Fruit fly (Drosophila melanogaster) whole organism, embryonic: ENCODE measurements around the gene hry.

Source experiments
- BtbVII ChIP-seq: fragments of 200-800 bp; sonication (Bioruptor generic); optimal IDR thresholded peaks from 3 replicates; lab custom pipeline; 2017; ENCODE audit warnings: missing biosample characterization, mild to moderate bottlenecking, missing genetic modification characterization
- Bteb2 ChIP-seq: fragments of 200-800 bp; sonication (Bioruptor generic); optimal IDR thresholded peaks from 2 replicates; lab custom pipeline; 2016; ENCODE audit warnings: missing biosample characterization, missing genetic modification characterization
- CG10565 ChIP-seq: fragments of 200-800 bp; sonication (Bioruptor generic); optimal IDR thresholded peaks from 3 replicates; lab custom pipeline; 2016; ENCODE audit warnings: missing biosample characterization, mild to moderate bottlenecking, missing genetic modification characterization
- CG12659 ChIP-seq: fragments of 200-800 bp; sonication (Bioruptor generic); optimal IDR thresholded peaks from 3 replicates; lab custom pipeline; 2017; ENCODE audit warnings: mild to moderate bottlenecking, missing biosample characterization, missing genetic modification reagents, missing genetic modification characterization
- CG14667 ChIP-seq: fragments of 200-800 bp; sonication (Bioruptor generic); IDR thresholded peaks from 2 replicates; pipeline ENCODE4 v1.3.6; 2022; ENCODE audit warnings: missing biosample characterization, missing genetic modification characterization
- CG15073 ChIP-seq: fragments of 200-800 bp; sonication (Bioruptor generic); optimal IDR thresholded peaks from 2 replicates; lab custom pipeline; 2016; ENCODE audit warnings: missing biosample characterization, missing genetic modification characterization
- CG15269 ChIP-seq: fragments of 200-800 bp; sonication (Bioruptor generic); optimal IDR thresholded peaks from 2 replicates; lab custom pipeline; 2018; ENCODE audit warnings: missing biosample characterization, mild to moderate bottlenecking, missing genetic modification characterization, moderate library complexity
- CG15514 ChIP-seq: fragments of 200-800 bp; sonication (Bioruptor generic); optimal IDR thresholded peaks from 3 replicates; lab custom pipeline; 2017; ENCODE audit warnings: missing biosample characterization, missing genetic modification characterization, mild to moderate bottlenecking, moderate library complexity, missing genetic modification reagents
- CG15601 ChIP-seq: fragments of 200-800 bp; sonication (Bioruptor generic); optimal IDR thresholded peaks from 3 replicates; lab custom pipeline; 2019; ENCODE audit warnings: missing biosample characterization, mild to moderate bottlenecking, missing genetic modification characterization, moderate library complexity
- CG17359 ChIP-seq: fragments of 200-800 bp; sonication (Bioruptor generic); optimal IDR thresholded peaks from 3 replicates; lab custom pipeline; 2018; ENCODE audit warnings: missing biosample characterization, mild to moderate bottlenecking, missing genetic modification characterization, moderate library complexity
- CG17612 ChIP-seq: fragments of 200-800 bp; sonication (Bioruptor generic); IDR thresholded peaks from 2 replicates; pipeline ENCODE4 v1.3.6; 2022; ENCODE audit warnings: missing biosample characterization, missing genetic modification characterization
- CG17912 ChIP-seq: fragments of 200-800 bp; sonication (Bioruptor generic); optimal IDR thresholded peaks from 2 replicates; lab custom pipeline; 2018; ENCODE audit warnings: missing biosample characterization, mild to moderate bottlenecking, missing genetic modification characterization
- CG18011 ChIP-seq: fragments of 200-800 bp; sonication (Bioruptor generic); optimal IDR thresholded peaks from 2 replicates; lab custom pipeline; 2017; ENCODE audit warnings: missing biosample characterization, missing genetic modification characterization, mild to moderate bottlenecking, moderate library complexity, missing genotype
- CG18764 ChIP-seq: fragments of 200-800 bp; sonication (Bioruptor generic); optimal IDR thresholded peaks from 3 replicates; lab custom pipeline; 2016; ENCODE audit warnings: missing biosample characterization, missing genetic modification characterization
- CG2120 ChIP-seq: fragments of 200-800 bp; sonication (Bioruptor generic); optimal IDR thresholded peaks from 3 replicates; lab custom pipeline; 2016; ENCODE audit warnings: missing biosample characterization, missing genetic modification characterization
- CG31224 ChIP-seq: fragments of 200-800 bp; sonication (Bioruptor generic); IDR thresholded peaks from 2 replicates; pipeline ENCODE4 v1.3.6; 2022; ENCODE audit warnings: missing biosample characterization, missing genetic modification characterization
- CG32772 ChIP-seq: fragments of 200-800 bp; sonication (Bioruptor generic); IDR thresholded peaks from 2 replicates; pipeline ENCODE4 v1.3.6; 2022; ENCODE audit warnings: missing biosample characterization, missing genetic modification characterization
- CG3281 ChIP-seq: fragments of 200-800 bp; sonication (Bioruptor generic); optimal IDR thresholded peaks from 3 replicates; lab custom pipeline; 2017; ENCODE audit warnings: missing biosample characterization, mild to moderate bottlenecking, missing genetic modification characterization
- CG4617 ChIP-seq: fragments of 200-800 bp; sonication (Bioruptor generic); optimal IDR thresholded peaks from 3 replicates; lab custom pipeline; 2016; ENCODE audit warnings: missing biosample characterization, missing genetic modification characterization, borderline replicate concordance
- CG6254 ChIP-seq: fragments of 200-800 bp; sonication (Bioruptor generic); optimal IDR thresholded peaks from 3 replicates; lab custom pipeline; 2017; ENCODE audit warnings: mild to moderate bottlenecking, missing biosample characterization, missing genetic modification reagents, missing genetic modification characterization
- CG7357 ChIP-seq: fragments of 200-800 bp; sonication (Bioruptor generic); IDR thresholded peaks from 3 replicates; pipeline ENCODE4 v1.3.6; 2022; ENCODE audit warnings: missing biosample characterization, missing genetic modification characterization
- CG8388 ChIP-seq: fragments of 200-800 bp; sonication (Bioruptor generic); optimal IDR thresholded peaks from 2 replicates; lab custom pipeline; 2019; ENCODE audit warnings: missing biosample characterization, mild to moderate bottlenecking, missing genetic modification characterization, moderate library complexity
- CHES-1-like ChIP-seq: fragments of 200-800 bp; sonication (Bioruptor generic); optimal IDR thresholded peaks from 2 replicates; lab custom pipeline; 2016; ENCODE audit warnings: missing biosample characterization, missing genetic modification characterization
- Dll ChIP-seq: fragments of 200-800 bp; sonication (Bioruptor generic); IDR thresholded peaks from 4 replicates; pipeline ENCODE4 v1.3.6; 2022; ENCODE audit warnings: missing biosample characterization, missing genetic modification characterization; ENCODE audit not compliant: partially characterized antibody
- Drgx ChIP-seq: fragments of 200-800 bp; sonication (Bioruptor generic); IDR thresholded peaks from 2 replicates; pipeline ENCODE4 v1.3.6; 2022; ENCODE audit warnings: missing biosample characterization, missing genetic modification characterization
- Hr78 ChIP-seq, 2 experiments: fragments of 200-800 bp in 1 of 2; fragments of >200 bp in 1 of 2; sonication (Bioruptor generic) in 1 of 2; optimal IDR thresholded peaks; 2 replicates each; lab custom pipeline; 2017 to 2019; ENCODE audit warnings: missing biosample characterization in 2 of 2, missing genetic modification characterization in 2 of 2, mild to moderate bottlenecking in 1 of 2, moderate library complexity in 1 of 2
- Meics ChIP-seq: fragments of 200-800 bp; sonication (Bioruptor generic); optimal IDR thresholded peaks from 2 replicates; lab custom pipeline; 2017; ENCODE audit warnings: missing biosample characterization, mild to moderate bottlenecking, missing genetic modification characterization
- NK7.1 ChIP-seq: fragments of 200-800 bp; sonication (Bioruptor generic); optimal IDR thresholded peaks from 3 replicates; lab custom pipeline; 2016; ENCODE audit warnings: missing biosample characterization, missing genetic modification characterization
- Side ChIP-seq: fragments of 200-800 bp; sonication (Bioruptor generic); optimal IDR thresholded peaks from 2 replicates; lab custom pipeline; 2016; ENCODE audit warnings: missing biosample characterization, missing genetic modification characterization
- Trl ChIP-seq, 3 experiments: fragments of >200 bp in 2 of 3; fragments of 200-800 bp in 1 of 3; sonication (Bioruptor generic) in 1 of 3; optimal IDR thresholded peaks; 2 replicates in 1 of 3; 3 replicates in 2 of 3; lab custom pipeline; 2016 to 2017; ENCODE audit warnings: missing biosample characterization in 1 of 3, missing genetic modification characterization in 1 of 3
- Xbp1 ChIP-seq: fragments of 200-800 bp; sonication (Bioruptor generic); optimal IDR thresholded peaks from 3 replicates; lab custom pipeline; 2016; ENCODE audit warnings: missing biosample characterization, mild to moderate bottlenecking, missing genetic modification characterization
- ab ChIP-seq: fragments of 200-800 bp; sonication (Bioruptor generic); optimal IDR thresholded peaks from 2 replicates; lab custom pipeline; 2016; ENCODE audit warnings: missing biosample characterization, missing genetic modification characterization
- al ChIP-seq: fragments of 200-800 bp; sonication (Bioruptor generic); IDR thresholded peaks from 2 replicates; pipeline ENCODE4 v1.3.6; 2022; ENCODE audit warnings: missing biosample characterization, missing genetic modification characterization
- bbx ChIP-seq: fragments of 200-800 bp; sonication (Bioruptor generic); IDR thresholded peaks from 2 replicates; pipeline ENCODE4 v1.3.6; 2022; ENCODE audit warnings: missing biosample characterization, missing genetic modification characterization; ENCODE audit not compliant: partially characterized antibody
- cato ChIP-seq: fragments of 200-800 bp; sonication (Bioruptor generic); optimal IDR thresholded peaks from 2 replicates; lab custom pipeline; 2016; ENCODE audit warnings: missing biosample characterization, missing genetic modification characterization, borderline replicate concordance
- dimm ChIP-seq: fragments of 200-800 bp; sonication (Bioruptor generic); IDR thresholded peaks from 2 replicates; pipeline ENCODE4 v1.3.6; 2022; ENCODE audit warnings: missing biosample characterization, missing genetic modification characterization
- dmrt11E ChIP-seq: fragments of 200-800 bp; sonication (Bioruptor generic); optimal IDR thresholded peaks from 3 replicates; lab custom pipeline; 2018; ENCODE audit warnings: missing biosample characterization, mild to moderate bottlenecking, missing genetic modification characterization, moderate library complexity
- fd64A ChIP-seq: fragments of 200-800 bp; sonication (Bioruptor generic); optimal IDR thresholded peaks from 3 replicates; lab custom pipeline; 2018; ENCODE audit warnings: missing biosample characterization, mild to moderate bottlenecking, missing genetic modification characterization
- gce ChIP-seq: fragments of 200-800 bp; sonication (Bioruptor generic); IDR thresholded peaks from 3 replicates; pipeline ENCODE4 v1.3.6; 2022; ENCODE audit warnings: missing biosample characterization, missing genetic modification characterization
- gem ChIP-seq: fragments of 200-800 bp; sonication (Bioruptor generic); optimal IDR thresholded peaks from 2 replicates; lab custom pipeline; 2019; ENCODE audit warnings: missing biosample characterization, mild to moderate bottlenecking, missing genetic modification characterization, moderate library complexity
- lola ChIP-seq, 3 experiments: fragments of >200 bp in 2 of 3; fragments of 200-800 bp in 1 of 3; sonication (Bioruptor generic) in 1 of 3; optimal IDR thresholded peaks; 2 replicates each; lab custom pipeline; 2017 to 2019; ENCODE audit warnings: missing biosample characterization in 3 of 3, missing genetic modification characterization in 3 of 3, mild to moderate bottlenecking in 1 of 3, moderate library complexity in 1 of 3
- mirr ChIP-seq: fragments of 200-800 bp; sonication (Bioruptor generic); optimal IDR thresholded peaks from 3 replicates; lab custom pipeline; 2018; ENCODE audit warnings: missing biosample characterization, mild to moderate bottlenecking, missing genetic modification characterization
- nmo ChIP-seq: fragments of 200-800 bp; sonication (Bioruptor generic); optimal IDR thresholded peaks from 2 replicates; lab custom pipeline; 2018; ENCODE audit warnings: missing biosample characterization, mild to moderate bottlenecking, missing genetic modification characterization, moderate library complexity
- pros ChIP-seq: fragments of 200-800 bp; sonication (Bioruptor generic); optimal IDR thresholded peaks from 3 replicates; lab custom pipeline; 2019; ENCODE audit warnings: missing biosample characterization, mild to moderate bottlenecking, missing genetic modification characterization, moderate library complexity
- sc ChIP-seq, 3 experiments: fragments of >200 bp in 2 of 3; fragments of 200-800 bp in 1 of 3; sonication (Bioruptor generic) in 1 of 3; optimal IDR thresholded peaks; 2 replicates in 2 of 3; 3 replicates in 1 of 3; lab custom pipeline; 2017; ENCODE audit warnings: mild to moderate bottlenecking in 1 of 3, missing biosample characterization in 1 of 3, missing genetic modification characterization in 1 of 3, missing genetic modification reagents in 1 of 3
- sim ChIP-seq: fragments of 200-800 bp; sonication (Bioruptor generic); IDR thresholded peaks from 2 replicates; pipeline ENCODE4 v1.3.6; 2022; ENCODE audit warnings: missing biosample characterization, missing genetic modification characterization
- sisA ChIP-seq: fragments of 200-800 bp; sonication (Bioruptor generic); IDR thresholded peaks from 2 replicates; pipeline ENCODE4 v1.3.6; 2022; ENCODE audit warnings: missing biosample characterization, missing genetic modification characterization
- tap ChIP-seq: fragments of 200-800 bp; optimal IDR thresholded peaks from 3 replicates; lab custom pipeline; 2019; ENCODE audit warnings: missing biosample characterization, mild to moderate bottlenecking, missing genetic modification characterization, moderate library complexity
- vfl ChIP-seq: fragments of 200-800 bp; sonication (Bioruptor generic); optimal IDR thresholded peaks from 2 replicates; lab custom pipeline; 2016; ENCODE audit warnings: missing biosample characterization, missing genetic modification characterization
- vvl ChIP-seq: fragments of 200-800 bp; sonication (Bioruptor generic); IDR thresholded peaks from 2 replicates; pipeline ENCODE4 v1.3.6; 2022; ENCODE audit warnings: missing biosample characterization, missing genetic modification characterization

Gene hry

DNA sequence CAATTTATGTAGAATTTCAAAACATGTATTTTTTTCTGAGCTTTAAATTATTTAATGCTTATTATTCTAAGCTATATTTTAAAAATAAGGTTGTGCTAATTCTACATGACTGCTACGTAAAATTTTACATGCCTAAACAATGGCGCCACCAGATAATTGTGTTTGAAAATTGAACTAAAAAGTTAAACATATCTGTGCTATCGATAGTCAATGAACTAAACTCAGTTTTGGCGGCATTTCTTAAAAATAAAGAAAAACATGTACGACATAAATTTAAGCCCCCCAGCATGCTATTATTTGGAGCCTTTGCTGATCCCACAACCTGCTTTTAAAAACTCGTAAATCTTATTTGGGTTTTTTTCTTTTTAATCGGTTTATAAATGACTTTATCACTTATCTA lies 43.0 kb downstream of the hry start (continued):
- no peak for TF ChIP-seq vvl (GFP tag; lab: Robert Waterston, UW)
- TF ChIP-seq CG18764 (GFP tag; lab: Kevin White, UChicago): no peak
- peak; percentile 19 for TF ChIP-seq CG17359 (tag; lab: Kevin White, UChicago)
- no peak for TF ChIP-seq CG15601 (tag; lab: Kevin White, UChicago)
- no peak for TF ChIP-seq fd64A (GFP tag; lab: Kevin White, UChicago)
- TF ChIP-seq lola (GFP tag; optimal IDR thresholded peaks at IDR 0.05; lab: Kevin White, UChicago): no peak
- peak; percentile 20 for TF ChIP-seq CG15269 (tag; lab: Kevin White, UChicago)
- TF ChIP-seq NK7.1 (GFP tag; lab: Kevin White, UChicago): no peak
- TF ChIP-seq CG8388 (GFP tag; lab: Kevin White, UChicago): no peak
- no peak for TF ChIP-seq gce (GFP tag; lab: Robert Waterston, UW)
- no peak for TF ChIP-seq Hr78 (GFP tag; optimal IDR thresholded peaks at IDR 0.05; lab: Kevin White, UChicago)
- TF ChIP-seq CG2120: peak; percentile 18
- TF ChIP-seq CG18011: no peak
- no peak for TF ChIP-seq sisA (GFP tag; lab: Robert Waterston, UW)
- TF ChIP-seq cato (GFP tag; lab: Kevin White, UChicago): no peak
- TF ChIP-seq Xbp1 (GFP tag; lab: Kevin White, UChicago): no peak
- no peak for TF ChIP-seq sc (optimal IDR thresholded peaks at IDR 0.05; lab: Kevin White, UChicago)
- TF ChIP-seq sc (GFP tag; optimal IDR thresholded peaks at IDR 0.05; lab: Kevin White, UChicago): no peak
- TF ChIP-seq pros (GFP tag; lab: Kevin White, UChicago): no peak
- no peak for TF ChIP-seq Trl (optimal IDR thresholded peaks at IDR 0.05; lab: Kevin White, UChicago)
- no peak for TF ChIP-seq Trl (GFP tag; optimal IDR thresholded peaks at IDR 0.05; lab: Kevin White, UChicago)
- TF ChIP-seq CG3281 (GFP tag; lab: Kevin White, UChicago): no peak
- TF ChIP-seq CHES-1-like (GFP tag; lab: Kevin White, UChicago): no peak
- TF ChIP-seq Drgx (GFP tag; lab: Robert Waterston, UW): no peak
- no peak for TF ChIP-seq CG17612 (GFP tag; lab: Robert Waterston, UW)
- no peak for TF ChIP-seq vfl (GFP tag; lab: Kevin White, UChicago)
- no peak for TF ChIP-seq tap (tag; lab: Kevin White, UChicago)
- TF ChIP-seq dmrt11E (tag; lab: Kevin White, UChicago): no peak
- TF ChIP-seq CG10565 (GFP tag; lab: Kevin White, UChicago): no peak
- peak; percentile 1 for TF ChIP-seq CG12659
- TF ChIP-seq CG17912 (GFP tag; lab: Kevin White, UChicago): no peak
- TF ChIP-seq CG6254 (GFP tag; lab: Kevin White, UChicago): no peak
- peak; percentile 18 for TF ChIP-seq nmo (GFP tag; lab: Kevin White, UChicago)
- no peak for TF ChIP-seq CG31224 (GFP tag; lab: Robert Waterston, UW)
- no peak for TF ChIP-seq Bteb2
- TF ChIP-seq al (GFP tag; lab: Robert Waterston, UW): no peak
- no peak for TF ChIP-seq CG15073 (GFP tag; lab: Kevin White, UChicago)
- no peak for TF ChIP-seq sim (GFP tag; lab: Robert Waterston, UW)
- TF ChIP-seq BtbVII (GFP tag; lab: Kevin White, UChicago): no peak
- TF ChIP-seq CG14667: no peak
- TF ChIP-seq CG32772 (GFP tag; lab: Robert Waterston, UW): no peak
- TF ChIP-seq CG15514 (GFP tag; lab: Kevin White, UChicago): peak; percentile 92
- no peak for TF ChIP-seq CG4617
- peak; percentile 19 for TF ChIP-seq Meics (GFP tag; lab: Kevin White, UChicago)
- TF ChIP-seq mirr (GFP tag; lab: Kevin White, UChicago): no peak
- TF ChIP-seq Side (GFP tag; lab: Kevin White, UChicago): no peak
- no peak for TF ChIP-seq ab
- peak; percentile 29 for TF ChIP-seq gem
- no peak for TF ChIP-seq dimm
- no peak for TF ChIP-seq CG7357
- TF ChIP-seq Dll (GFP tag; lab: Robert Waterston, UW): peak; percentile 75
- TF ChIP-seq bbx (GFP tag; lab: Robert Waterston, UW): peak; percentile 82
